Fruit fly (Drosophila melanogaster): ENCODE data around the gene CG34012.
"Not testable (repeated sequence)": the region's sequence is repeated elsewhere in the genome, so short reads cannot be mapped to it uniquely, and the experiment has no call there.

DNA sequence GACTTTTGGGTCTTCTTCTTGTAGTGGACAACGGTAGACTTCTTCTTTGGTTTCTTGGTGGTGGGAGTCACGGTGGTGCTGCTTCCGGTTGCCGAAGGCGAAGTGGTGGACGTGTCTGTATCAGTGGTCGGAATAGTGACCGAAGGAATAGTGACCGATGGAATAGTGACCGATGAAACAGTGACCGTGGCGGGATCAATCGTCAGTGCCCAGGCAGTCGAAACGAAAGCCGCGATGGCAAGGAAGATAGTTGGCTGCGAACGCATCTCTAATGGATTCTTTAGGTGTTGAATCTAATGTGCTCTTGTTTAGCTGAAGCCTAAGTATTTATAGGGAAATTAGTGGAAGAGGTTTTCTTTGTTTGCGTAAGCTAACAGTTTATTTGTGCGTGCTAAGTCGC, 22.8 kb upstream of the CG34012 start, which contains the start of gene CG32074:
- not testable (repeated sequence) for TF ChIP-seq Hr38, CG6792, OdsH, CG6854 (GFP tag; optimal IDR thresholded peaks at IDR 0.05)

Data from whole organism, prepupa.